Worm (Caenorhabditis elegans): ENCODE results near the gene C01G6.9.

C01G6.9 gene

ce11 chrII:9264689-9265278 is 30.8 kb downstream of the C01G6.9 start:
- TF ChIP-seq tra-1 (GFP tag; IDR thresholded peaks at IDR 0.05) (no peak), ceh-28 (tag; optimal IDR thresholded peaks at IDR 0.05) (no peak), madf-9 (GFP tag; conservative IDR thresholded peaks at IDR 0.05) (no peak), F44E2.7 (GFP tag; IDR thresholded peaks at IDR 0.05) (no peak), nhr-48 (tag; optimal IDR thresholded peaks at IDR 0.05) (no peak), madf-5 (GFP tag; IDR thresholded peaks at IDR 0.05) (no peak), attf-4 (tag; optimal IDR thresholded peaks at IDR 0.05) (no peak), hlh-30 (tag; optimal IDR thresholded peaks at IDR 0.05; ENCODE audit: insufficient read depth) (peak; percentile 1), nhr-11 (tag; optimal IDR thresholded peaks at IDR 0.05) (peak; percentile 46), fkh-10 (GFP tag; optimal IDR thresholded peaks at IDR 0.05) (no peak), mdl-1 (tag; optimal IDR thresholded peaks at IDR 0.05) (peak in 1 of 2 experiments; percentile 15), lsy-2 (tag; optimal IDR thresholded peaks at IDR 0.05) (peak in 1 of 2 experiments; percentile 41), egl-27 (tag; optimal IDR thresholded peaks at IDR 0.05) (no peak), set-16 (GFP tag; IDR thresholded peaks at IDR 0.05) (no peak), pqm-1 (tag; optimal IDR thresholded peaks at IDR 0.05) (no peak), nhr-237 (tag; optimal IDR thresholded peaks at IDR 0.05) (no peak), vab-7 (GFP tag; IDR thresholded peaks at IDR 0.05) (no peak), Y75B8A.6 (GFP tag; IDR thresholded peaks at IDR 0.05) (no peak), F26F4.8 (GFP tag; conservative IDR thresholded peaks at IDR 0.05) (no peak), gei-8 (GFP tag; optimal IDR thresholded peaks at IDR 0.05) (no peak), daf-19 (GFP tag; conservative IDR thresholded peaks at IDR 0.05) (no peak), sdz-12 (GFP tag; optimal IDR thresholded peaks at IDR 0.05) (no peak), F49E8.2 (tag; optimal IDR thresholded peaks at IDR 0.05; ENCODE audit: borderline replicate concordance) (no peak), aly-2 (tag; optimal IDR thresholded peaks at IDR 0.05) (no peak), zfp-3 (GFP tag; conservative IDR thresholded peaks at IDR 0.05) (no peak), lin-15B (tag; optimal IDR thresholded peaks at IDR 0.05) (no peak), daf-16 (GFP tag; optimal IDR thresholded peaks at IDR 0.05) (peak in 1 of 2 experiments; percentile 57), daf-16 (tag; optimal IDR thresholded peaks at IDR 0.05) (no peak), nhr-41 (GFP tag; IDR thresholded peaks at IDR 0.05) (no peak), nhr-76 (tag; optimal IDR thresholded peaks at IDR 0.05) (no peak), ceh-62 (tag; optimal IDR thresholded peaks at IDR 0.05) (no peak), egl-43 (GFP tag; IDR thresholded peaks at IDR 0.05) (peak; percentile 52; the same call in 1 of the 2 replicates), mxl-3 (GFP tag; optimal IDR thresholded peaks at IDR 0.05) (no peak), aha-1 (tag) (peak; percentile 96), mxl-2 (GFP tag; conservative IDR thresholded peaks at IDR 0.05) (no peak), fos-1 (tag; optimal IDR thresholded peaks at IDR 0.05) (no peak), php-3 (GFP tag; IDR thresholded peaks at IDR 0.05) (no peak), F10B5.3 (tag; optimal IDR thresholded peaks at IDR 0.05) (no peak), lin-1 (GFP tag; IDR thresholded peaks at IDR 0.05) (no peak), dpl-1 (GFP tag; optimal IDR thresholded peaks at IDR 0.05) (no peak), lin-13 (GFP tag; optimal IDR thresholded peaks at IDR 0.05) (no peak), snpc-1.2 (GFP tag; IDR thresholded peaks at IDR 0.05) (no peak), spr-1 (tag; optimal IDR thresholded peaks at IDR 0.05) (no peak), nhr-77 (tag; optimal IDR thresholded peaks at IDR 0.05) (no peak), Y48G9A.11 (GFP tag; IDR thresholded peaks at IDR 0.05) (no peak), zag-1 (tag; optimal IDR thresholded peaks at IDR 0.05) (no peak), hlh-11 (tag; optimal IDR thresholded peaks at IDR 0.05) (peak; percentile 2), hmg-1.1 (GFP tag; IDR thresholded peaks at IDR 0.05) (peak; percentile 25; the same call in 1 of the 2 replicates), daf-12 (tag; optimal IDR thresholded peaks at IDR 0.05) (no peak), nhr-25 (tag; optimal IDR thresholded peaks at IDR 0.05; ENCODE audit: borderline replicate concordance, insufficient read depth) (no peak), daf-8 (GFP tag; IDR thresholded peaks at IDR 0.05) (no peak)
